Fruit fly (Drosophila melanogaster) whole organism, prepupa: Measurements from ENCODE around the gene CG5199.

ENCODE experiments used
- Blimp-1 ChIP-seq: fragments of 200-800 bp; sonication (Bioruptor generic); optimal IDR thresholded peaks from 3 replicates; lab custom pipeline; 2017; ENCODE audit warnings: missing biosample characterization, missing genetic modification characterization, mild to moderate bottlenecking, moderate library complexity, missing genetic modification reagents
- CG10631 ChIP-seq: fragments of 200-800 bp; sonication (Bioruptor generic); optimal IDR thresholded peaks from 2 replicates; lab custom pipeline; 2016; ENCODE audit warnings: missing biosample characterization, missing genetic modification characterization
- CG10669 ChIP-seq: fragments of 200-800 bp; sonication (Bioruptor generic); optimal IDR thresholded peaks from 3 replicates; lab custom pipeline; 2018; ENCODE audit warnings: missing biosample characterization, mild to moderate bottlenecking, missing genetic modification characterization, moderate library complexity
- CG15336 ChIP-seq: fragments of 200-800 bp; sonication (Bioruptor generic); IDR thresholded peaks from 2 replicates; pipeline ENCODE4 v1.3.6; 2022; ENCODE audit warnings: missing biosample characterization, missing genetic modification characterization
- CG3032 ChIP-seq: fragments of 200-800 bp; optimal IDR thresholded peaks from 2 replicates; lab custom pipeline; 2019; ENCODE audit warnings: missing biosample characterization, mild to moderate bottlenecking, missing genetic modification characterization, moderate library complexity
- CG31627 ChIP-seq: fragments of 200-800 bp; sonication (Bioruptor generic); optimal IDR thresholded peaks from 3 replicates; lab custom pipeline; 2016; ENCODE audit warnings: missing biosample characterization, missing genetic modification characterization
- CG32006 ChIP-seq: fragments of 200-800 bp; sonication (Bioruptor generic); optimal IDR thresholded peaks from 3 replicates; lab custom pipeline; 2017; ENCODE audit warnings: missing biosample characterization, mild to moderate bottlenecking, missing genetic modification characterization
- CG34406 ChIP-seq: fragments of 200-800 bp; sonication (Bioruptor generic); optimal IDR thresholded peaks from 3 replicates; lab custom pipeline; 2016; ENCODE audit warnings: missing biosample characterization, missing genetic modification characterization
- CG3919 ChIP-seq: fragments of 200-800 bp; sonication (Bioruptor generic); optimal IDR thresholded peaks from 3 replicates; lab custom pipeline; 2016; ENCODE audit warnings: missing biosample characterization, missing genetic modification characterization
- CG6163 ChIP-seq: fragments of 200-800 bp; sonication (Bioruptor generic); IDR thresholded peaks from 3 replicates; pipeline ENCODE4 v1.3.6; 2022; ENCODE audit warnings: missing biosample characterization, missing genetic modification characterization
- CG6276 ChIP-seq: fragments of 200-800 bp; sonication (Bioruptor generic); optimal IDR thresholded peaks from 2 replicates; lab custom pipeline; 2017; ENCODE audit warnings: missing biosample characterization, mild to moderate bottlenecking, missing genetic modification characterization
- CG6808 ChIP-seq: fragments of 200-800 bp; sonication (Bioruptor generic); optimal IDR thresholded peaks from 3 replicates; lab custom pipeline; 2017; ENCODE audit warnings: missing biosample characterization, missing genetic modification characterization, mild to moderate bottlenecking, moderate library complexity, missing genetic modification reagents
- CG6854 ChIP-seq: fragments of 200-800 bp; sonication (Bioruptor generic); optimal IDR thresholded peaks from 2 replicates; lab custom pipeline; 2017; ENCODE audit warnings: missing biosample characterization, mild to moderate bottlenecking, missing genetic modification characterization
- CG7368 ChIP-seq: fragments of 200-800 bp; sonication (Bioruptor generic); optimal IDR thresholded peaks from 3 replicates; lab custom pipeline; 2016; ENCODE audit warnings: missing biosample characterization, missing genetic modification characterization
- CG8119 ChIP-seq: fragments of 200-800 bp; sonication (Bioruptor generic); IDR thresholded peaks from 3 replicates; pipeline ENCODE4 v1.3.6; 2022; ENCODE audit warnings: missing biosample characterization, missing genetic modification characterization
- CG8632 ChIP-seq: fragments of 200-800 bp; sonication (Bioruptor generic); optimal IDR thresholded peaks from 3 replicates; lab custom pipeline; 2016; ENCODE audit warnings: missing biosample characterization, missing genetic modification characterization
- Eip75B ChIP-seq: fragments of 200-800 bp; sonication (Bioruptor generic); optimal IDR thresholded peaks from 3 replicates; lab custom pipeline; 2016; ENCODE audit warnings: missing biosample characterization, missing genetic modification characterization
- Eip78C ChIP-seq: fragments of 200-800 bp; sonication (Bioruptor generic); peaks from one replicate; lab custom pipeline; 2016; ENCODE audit warnings: missing biosample characterization, missing genetic modification characterization
- Ets96B ChIP-seq: fragments of 200-800 bp; optimal IDR thresholded peaks from 2 replicates; lab custom pipeline; 2019; ENCODE audit warnings: missing biosample characterization, mild to moderate bottlenecking, missing genetic modification characterization, moderate library complexity
- Gug ChIP-seq: fragments of 200-800 bp; sonication (Bioruptor generic); IDR thresholded peaks from 2 replicates; pipeline ENCODE4 v1.3.6; 2022; ENCODE audit warnings: missing biosample characterization, missing genetic modification characterization
- Hr38 ChIP-seq: sonication (Bioruptor generic); optimal IDR thresholded peaks from 2 replicates; lab custom pipeline; 2016; ENCODE audit warnings: missing biosample characterization, missing genetic modification characterization
- Hr4 ChIP-seq: fragments of 200-800 bp; sonication (Bioruptor generic); optimal IDR thresholded peaks from 3 replicates; lab custom pipeline; 2016; ENCODE audit warnings: missing biosample characterization, missing genetic modification characterization
- Met ChIP-seq: fragments of 200-800 bp; sonication (Bioruptor generic); optimal IDR thresholded peaks from 3 replicates; lab custom pipeline; 2016; ENCODE audit warnings: missing biosample characterization, missing genetic modification characterization
- OdsH ChIP-seq: fragments of 200-800 bp; sonication (Bioruptor generic); optimal IDR thresholded peaks from 3 replicates; lab custom pipeline; 2016; ENCODE audit warnings: missing biosample characterization, missing genetic modification characterization
- Smox ChIP-seq: fragments of 200-800 bp; sonication (Bioruptor generic); optimal IDR thresholded peaks from 3 replicates; lab custom pipeline; 2016; ENCODE audit warnings: missing biosample characterization, missing genetic modification characterization
- Sox14 ChIP-seq: fragments of 200-800 bp; sonication (Bioruptor generic); optimal IDR thresholded peaks from 3 replicates; lab custom pipeline; 2016; ENCODE audit warnings: missing biosample characterization, missing genetic modification characterization
- achi ChIP-seq: fragments of 200-800 bp; sonication (Bioruptor generic); optimal IDR thresholded peaks from 3 replicates; lab custom pipeline; 2016; ENCODE audit warnings: missing biosample characterization, missing genetic modification characterization
- acj6 ChIP-seq: fragments of 200-800 bp; sonication (Bioruptor generic); optimal IDR thresholded peaks from 3 replicates; lab custom pipeline; 2016; ENCODE audit warnings: missing biosample characterization, missing genetic modification characterization
- cyc ChIP-seq: fragments of 200-800 bp; sonication (Bioruptor generic); optimal IDR thresholded peaks from 3 replicates; lab custom pipeline; 2016; ENCODE audit warnings: missing biosample characterization, missing genetic modification characterization
- dsx ChIP-seq: fragments of 200-800 bp; optimal IDR thresholded peaks from 3 replicates; lab custom pipeline; 2019; ENCODE audit warnings: missing biosample characterization, mild to moderate bottlenecking, missing genetic modification characterization, moderate library complexity; ENCODE audit not compliant: poor library complexity, severe bottlenecking
- eg ChIP-seq: fragments of 200-800 bp; sonication (Bioruptor generic); IDR thresholded peaks from 3 replicates; pipeline ENCODE4 v1.3.6; 2022; ENCODE audit warnings: missing biosample characterization, missing genetic modification characterization
- fd59A ChIP-seq: fragments of 200-800 bp; sonication (Bioruptor generic); optimal IDR thresholded peaks from 2 replicates; lab custom pipeline; 2017; ENCODE audit warnings: missing biosample characterization, mild to moderate bottlenecking, missing genetic modification characterization, missing genetic modification reagents
- fkh ChIP-seq: fragments of 200-800 bp; sonication (Bioruptor generic); optimal IDR thresholded peaks from 3 replicates; lab custom pipeline; 2017; ENCODE audit warnings: missing biosample characterization, mild to moderate bottlenecking, missing genetic modification characterization, moderate library complexity
- lz ChIP-seq: fragments of 200-800 bp; sonication (Bioruptor generic); optimal IDR thresholded peaks from 3 replicates; lab custom pipeline; 2016; ENCODE audit warnings: missing biosample characterization, missing genetic modification characterization
- net ChIP-seq: fragments of 200-800 bp; sonication (Bioruptor generic); optimal IDR thresholded peaks from 3 replicates; lab custom pipeline; 2016; ENCODE audit warnings: missing biosample characterization, missing genetic modification characterization
- pdm3 ChIP-seq: fragments of 200-800 bp; sonication (Bioruptor generic); optimal IDR thresholded peaks from 3 replicates; lab custom pipeline; 2016; ENCODE audit warnings: missing biosample characterization, missing genetic modification characterization
- ss ChIP-seq, 2 experiments: fragments of 200-800 bp; sonication (Bioruptor generic); optimal IDR thresholded peaks; 2 replicates in 1 of 2; 3 replicates in 1 of 2; lab custom pipeline; 2017 to 2018; ENCODE audit warnings: mild to moderate bottlenecking in 2 of 2, missing biosample characterization in 2 of 2, missing genetic modification characterization in 2 of 2, moderate library complexity in 1 of 2
- topi ChIP-seq: fragments of 200-800 bp; sonication (Bioruptor generic); optimal IDR thresholded peaks from 3 replicates; lab custom pipeline; 2016; ENCODE audit warnings: missing biosample characterization, missing genetic modification characterization
- vri ChIP-seq: fragments of 200-800 bp; sonication (Bioruptor generic); optimal IDR thresholded peaks from 3 replicates; lab custom pipeline; 2016; ENCODE audit warnings: missing biosample characterization, mild to moderate bottlenecking, missing genetic modification characterization

The CG5199 gene

dm6 chr3L:20441632-20442469 lies 10.8 kb downstream of the CG5199 start, which contains the start of gene CG5910 (continued):
- TF ChIP-seq dsx = peak; percentile 82
- no peak for TF ChIP-seq ss (GFP tag; optimal IDR thresholded peaks at IDR 0.05; lab: Kevin White, UChicago)
- TF ChIP-seq cyc (GFP tag; lab: Kevin White, UChicago) = peak; percentile 53
- TF ChIP-seq eg = no peak
- no peak for TF ChIP-seq CG6276 (GFP tag; lab: Kevin White, UChicago)
- TF ChIP-seq Hr4 (GFP tag; lab: Kevin White, UChicago) = no peak
- TF ChIP-seq Blimp-1 (GFP tag; lab: Kevin White, UChicago) = no peak
- peak; percentile 89 for TF ChIP-seq Ets96B (tag; lab: Kevin White, UChicago)
- TF ChIP-seq pdm3 (GFP tag; lab: Kevin White, UChicago) = no peak
- TF ChIP-seq CG3919 = no peak
- TF ChIP-seq CG15336 (GFP tag; lab: Robert Waterston, UW) = peak; percentile 61
- TF ChIP-seq CG7368 (GFP tag; lab: Kevin White, UChicago) = no peak
- TF ChIP-seq CG6808 (GFP tag; lab: Kevin White, UChicago) = no peak
- peak; percentile 75 for TF ChIP-seq CG34406 (GFP tag; lab: Kevin White, UChicago)
- peak; percentile 64 for TF ChIP-seq fd59A (GFP tag; lab: Kevin White, UChicago)
- no peak for TF ChIP-seq CG10631 (GFP tag; lab: Kevin White, UChicago)
- no peak for TF ChIP-seq OdsH (GFP tag; lab: Kevin White, UChicago)
- no peak for TF ChIP-seq Hr38 (GFP tag; lab: Kevin White, UChicago)
- TF ChIP-seq CG10669 (GFP tag; lab: Kevin White, UChicago) = no peak
- no peak for TF ChIP-seq Gug (GFP tag; lab: Robert Waterston, UW)
- TF ChIP-seq CG6163 (GFP tag; lab: Robert Waterston, UW) = peak; percentile 61; the same call in 1 of the 3 replicates
- TF ChIP-seq lz (GFP tag; lab: Kevin White, UChicago) = peak; percentile 37
- no peak for TF ChIP-seq CG32006 (GFP tag; lab: Kevin White, UChicago)
- TF ChIP-seq Sox14 (GFP tag; lab: Kevin White, UChicago) = no peak
- no peak for TF ChIP-seq net
- TF ChIP-seq vri (GFP tag; lab: Kevin White, UChicago) = no peak
- no peak for TF ChIP-seq achi (GFP tag; lab: Kevin White, UChicago)
- TF ChIP-seq CG8632 = no peak
- peak; percentile 86 for TF ChIP-seq CG3032 (tag; lab: Kevin White, UChicago)
- no peak for TF ChIP-seq Met
- no peak for TF ChIP-seq Eip75B (GFP tag; lab: Kevin White, UChicago)
- no peak for TF ChIP-seq CG8119 (GFP tag; lab: Robert Waterston, UW)
- no peak for TF ChIP-seq Smox
- TF ChIP-seq CG31627 (GFP tag; lab: Kevin White, UChicago) = peak; percentile 27
- peak; percentile 57 for TF ChIP-seq CG6854 (GFP tag; lab: Kevin White, UChicago)
- TF ChIP-seq topi (GFP tag; lab: Kevin White, UChicago) = no peak
- TF ChIP-seq, all 60 proteins: peak for 20

- TF ChIP-seq lz (GFP tag; lab: Kevin White, UChicago) (no peak), Blimp-1 (GFP tag; lab: Kevin White, UChicago) (no peak), fkh (GFP tag; lab: Kevin White, UChicago) (no peak), Eip78C (GFP tag; lab: Kevin White, UChicago) (no peak), fd59A (GFP tag; lab: Kevin White, UChicago) (no peak), eg (no peak), OdsH (GFP tag; lab: Kevin White, UChicago) (no peak), achi (GFP tag; lab: Kevin White, UChicago) (no peak), acj6 (GFP tag; lab: Kevin White, UChicago) (no peak), Gug (GFP tag; lab: Robert Waterston, UW) (no peak), Eip75B (GFP tag; lab: Kevin White, UChicago) (no peak), CG3919 (no peak), net (no peak)
Measured at dm6 chr3L:20440902-20441429, 11.7 kb downstream of the CG5199 start.
